Fruit fly (Drosophila melanogaster) whole organism, pupa: ENCODE data around the gene Lrp4.

Source experiments
- CG10348 ChIP-seq: fragments of 200-800 bp; sonication (Bioruptor generic); IDR thresholded peaks from 2 replicates; pipeline ENCODE4 v1.3.6; 2022; ENCODE audit warnings: missing biosample characterization, missing genetic modification characterization
- CG13204 ChIP-seq: fragments of 200-800 bp; sonication (Bioruptor generic); optimal IDR thresholded peaks from 2 replicates; lab custom pipeline; 2018; ENCODE audit warnings: missing biosample characterization, mild to moderate bottlenecking, missing genetic modification characterization, moderate library complexity
- CG32121 ChIP-seq: fragments of 200-800 bp; sonication (Bioruptor generic); IDR thresholded peaks from 2 replicates; pipeline ENCODE4 v1.3.6; 2022; ENCODE audit warnings: missing biosample characterization, missing genetic modification characterization
- CG8301 ChIP-seq: fragments of 200-800 bp; sonication (Bioruptor generic); optimal IDR thresholded peaks from 2 replicates; lab custom pipeline; 2018; ENCODE audit warnings: missing biosample characterization, mild to moderate bottlenecking, missing genetic modification characterization
- CG9948 ChIP-seq: fragments of 200-800 bp; sonication (Bioruptor generic); optimal IDR thresholded peaks from 2 replicates; lab custom pipeline; 2018; ENCODE audit warnings: missing biosample characterization, mild to moderate bottlenecking, missing genetic modification characterization, moderate library complexity
- D1 ChIP-seq: fragments of 200-800 bp; sonication (Bioruptor generic); optimal IDR thresholded peaks from 2 replicates; lab custom pipeline; 2018; ENCODE audit warnings: missing biosample characterization, mild to moderate bottlenecking, missing genetic modification characterization, moderate library complexity
- Pif1A ChIP-seq: fragments of 200-800 bp; sonication (Bioruptor generic); optimal IDR thresholded peaks from 3 replicates; lab custom pipeline; 2016; ENCODE audit warnings: missing biosample characterization, missing genetic modification characterization

- TF ChIP-seq CG10348 (GFP tag; lab: Robert Waterston, UW) (no peak), CG13204 (GFP tag; lab: Kevin White, UChicago) (no peak), CG32121 (GFP tag; lab: Robert Waterston, UW) (no peak), CG9948 (tag; lab: Kevin White, UChicago) (no peak), CG8301 (no peak), D1 (tag; lab: Kevin White, UChicago) (no peak), Pif1A (GFP tag; lab: Kevin White, UChicago) (no peak)
Measured at dm6 chrX:15924805-15925204, 14.1 kb downstream of the Lrp4 start, which contains the start of gene Lcch3.
